Worm (Caenorhabditis elegans) whole organism, early embryonic: ENCODE measurements around the gene bed-3.

Experiments
- B0310.2 ChIP-seq: sonication (generic microtip); optimal IDR thresholded peaks from 2 replicates; lab custom pipeline; 2016; ENCODE audit warnings: mild to moderate bottlenecking, missing genetic modification characterization, missing compliant biosample characterization
- F13C5.2 ChIP-seq: sonication (generic microtip); optimal IDR thresholded peaks from 2 replicates; lab custom pipeline; 2017; ENCODE audit warnings: mild to moderate bottlenecking, missing genetic modification characterization, inconsistent platforms, missing compliant biosample characterization
- ama-1 ChIP-seq: fragments of 150-350 bp; optimal IDR thresholded peaks from 2 replicates; lab custom pipeline; 2014
- ets-7 ChIP-seq: sonication (generic microtip); optimal IDR thresholded peaks from 2 replicates; lab custom pipeline; 2016; ENCODE audit warnings: missing genotype, missing genetic modification characterization, missing compliant biosample characterization
- tbx-37 ChIP-seq: fragments of 200-800 bp; sonication (Bioruptor generic); conservative IDR thresholded peaks from 2 replicates; pipeline ENCODE4 v1.3.6; 2022; ENCODE audit warnings: missing genetic modification reagents, missing genetic modification characterization, missing compliant biosample characterization

- TF ChIP-seq ama-1 (lab: Kevin White, UChicago) (no peak), F13C5.2 (tag; lab: Kevin White, UChicago) (no peak), B0310.2 (tag; lab: Kevin White, UChicago) (no peak), tbx-37 (no peak), ets-7 (tag; lab: Kevin White, UChicago) (no peak)
These were observed 52.8 kb downstream of the bed-3 start, which contains the start of the genes kin-5 and C47E12.11 for ce11 chrIV:9969081-9969480.
